Worm (Caenorhabditis elegans) whole organism, midembryonic: ENCODE results near the gene bbs-8.

ENCODE experiments used
- flt-1 ChIP-seq: fragments of 200-800 bp; sonication (Bioruptor generic); IDR thresholded peaks from 2 replicates; pipeline ENCODE4 v1.3.6; 2022; ENCODE audit warnings: missing genetic modification characterization, missing compliant biosample characterization
- ref-1 ChIP-seq: fragments of 200-800 bp; sonication (Bioruptor generic); conservative IDR thresholded peaks from 2 replicates; pipeline ENCODE4 v1.3.6; 2022; ENCODE audit warnings: missing genetic modification reagents, missing genetic modification characterization, missing compliant biosample characterization
- tab-1 ChIP-seq: fragments of 200-800 bp; sonication (Bioruptor generic); IDR thresholded peaks from 2 replicates; pipeline ENCODE4 v1.3.6; 2022; ENCODE audit warnings: missing genetic modification characterization, missing compliant biosample characterization
- ztf-23 ChIP-seq: fragments of 200-800 bp; sonication (Bioruptor generic); IDR thresholded peaks from 2 replicates; pipeline ENCODE4 v1.3.6; 2022; ENCODE audit warnings: missing genetic modification reagents, missing genetic modification characterization, missing compliant biosample characterization
- ztf-29 ChIP-seq: fragments of 200-800 bp; sonication (Bioruptor generic); IDR thresholded peaks from 2 replicates; pipeline ENCODE4 v1.3.6; 2022; ENCODE audit warnings: missing genetic modification reagents, missing genetic modification characterization, missing compliant biosample characterization

DNA sequence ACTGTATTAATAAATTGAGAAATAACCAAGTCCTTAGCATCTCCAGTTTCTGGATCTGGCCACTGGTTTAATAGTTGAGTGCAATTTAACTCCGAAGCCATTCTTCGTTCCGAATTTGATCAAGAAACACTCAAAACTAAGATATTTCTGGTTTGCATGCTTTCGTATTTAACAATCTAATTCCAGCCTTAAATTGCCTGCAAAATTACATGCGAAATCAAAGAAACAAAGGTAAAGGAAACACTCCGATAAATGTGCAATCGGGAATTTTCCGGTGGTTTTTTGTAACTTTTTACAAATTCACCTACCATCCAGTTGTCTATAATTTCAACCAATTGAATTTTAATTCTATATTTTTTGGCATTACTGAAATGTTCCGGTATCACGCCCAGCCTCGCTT lies 37.0 kb upstream of the bbs-8 start, which contains the start of gene dmsr-10:
- TF ChIP-seq ztf-23 (GFP tag; lab: Robert Waterston, UW) (no peak), flt-1 (GFP tag; lab: Robert Waterston, UW) (no peak), ref-1 (no peak), tab-1 (GFP tag; lab: Robert Waterston, UW) (no peak), ztf-29 (no peak)
